Worm (Caenorhabditis elegans): ENCODE data around the gene clec-51.
A peak's percentile ranks its signal among the peaks of the same experiment; 100 is the strongest.

The clec-51 gene

DNA sequence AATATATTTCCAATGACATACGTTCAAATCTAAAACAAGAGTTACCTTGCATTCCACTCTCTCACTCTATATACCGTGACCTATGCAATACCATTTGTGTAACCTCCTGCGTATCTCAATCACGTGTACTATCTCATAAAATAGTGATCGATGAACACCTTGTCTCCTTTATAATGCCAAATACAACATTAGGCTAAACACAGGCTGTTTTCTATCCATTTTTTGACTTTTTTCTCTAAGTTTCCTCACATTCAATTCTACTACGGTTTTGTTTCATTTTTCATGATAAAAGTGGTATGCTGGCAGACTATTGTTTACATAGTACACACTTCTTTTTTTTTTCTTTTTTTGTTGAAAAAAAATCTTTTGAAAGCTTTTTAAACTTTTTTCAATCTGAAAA, 17.3 kb downstream of the clec-51 start (continued):
- TF ChIP-seq lsy-12 (tag; optimal IDR thresholded peaks at IDR 0.05) (no peak), eor-1 (tag; optimal IDR thresholded peaks at IDR 0.05) (no peak), ceh-9 (tag; optimal IDR thresholded peaks at IDR 0.05) (no peak), zag-1 (tag; optimal IDR thresholded peaks at IDR 0.05) (no peak), lin-15B (tag; optimal IDR thresholded peaks at IDR 0.05) (no peak), egl-27 (tag; optimal IDR thresholded peaks at IDR 0.05) (no peak), fkh-2 (tag; optimal IDR thresholded peaks at IDR 0.05) (no peak), ceh-82 (tag; optimal IDR thresholded peaks at IDR 0.05) (no peak), elt-2 (tag; optimal IDR thresholded peaks at IDR 0.05) (peak; percentile 44), pqm-1 (tag; optimal IDR thresholded peaks at IDR 0.05) (peak; percentile 36), unc-62 (GFP tag; optimal IDR thresholded peaks at IDR 0.05) (no peak), snpc-4 (tag; optimal IDR thresholded peaks at IDR 0.05) (no peak), nhr-43 (tag; optimal IDR thresholded peaks at IDR 0.05; ENCODE audit: poor library complexity, severe bottlenecking) (no peak), elt-3 (tag; optimal IDR thresholded peaks at IDR 0.05) (no peak), mdl-1 (tag; optimal IDR thresholded peaks at IDR 0.05) (peak; percentile 79), ceh-16 (tag; optimal IDR thresholded peaks at IDR 0.05) (no peak), nhr-12 (tag; optimal IDR thresholded peaks at IDR 0.05) (no peak), aly-2 (tag; optimal IDR thresholded peaks at IDR 0.05) (no peak), ceh-28 (tag; optimal IDR thresholded peaks at IDR 0.05) (peak; percentile 67), daf-12 (tag; optimal IDR thresholded peaks at IDR 0.05) (no peak)

DNA sequence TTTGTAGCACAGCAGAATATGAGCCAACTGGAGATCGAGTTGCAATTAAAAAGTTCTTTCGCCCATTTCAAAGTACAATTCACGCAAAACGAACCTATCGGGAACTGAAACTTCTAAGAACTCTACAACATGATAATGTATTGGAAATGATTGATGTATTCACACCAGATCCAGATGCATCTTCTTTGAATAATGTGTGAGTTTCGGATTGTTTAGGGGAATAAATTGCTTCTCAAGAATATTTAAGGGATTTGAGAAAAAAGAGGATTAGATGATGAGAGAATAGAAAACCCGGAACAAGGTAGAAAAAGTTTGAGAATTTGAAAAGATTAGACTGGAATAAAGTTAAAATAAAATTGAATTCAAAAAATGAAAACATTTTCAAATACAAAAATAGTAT, 19.3 kb downstream of the clec-51 start:
- TF ChIP-seq lin-39 (tag; optimal IDR thresholded peaks at IDR 0.05) = no peak
- no peak for TF ChIP-seq pha-4 (tag; optimal IDR thresholded peaks at IDR 0.05)
- no peak for TF ChIP-seq ZK546.5 (tag; optimal IDR thresholded peaks at IDR 0.05)
- TF ChIP-seq ceh-9 (tag; optimal IDR thresholded peaks at IDR 0.05) = no peak
- no peak for TF ChIP-seq snpc-4 (tag; optimal IDR thresholded peaks at IDR 0.05)
- no peak for TF ChIP-seq mdl-1 (tag; optimal IDR thresholded peaks at IDR 0.05)
- TF ChIP-seq nfya-1 (tag; optimal IDR thresholded peaks at IDR 0.05; ENCODE audit: insufficient read depth) = no peak

DNA sequence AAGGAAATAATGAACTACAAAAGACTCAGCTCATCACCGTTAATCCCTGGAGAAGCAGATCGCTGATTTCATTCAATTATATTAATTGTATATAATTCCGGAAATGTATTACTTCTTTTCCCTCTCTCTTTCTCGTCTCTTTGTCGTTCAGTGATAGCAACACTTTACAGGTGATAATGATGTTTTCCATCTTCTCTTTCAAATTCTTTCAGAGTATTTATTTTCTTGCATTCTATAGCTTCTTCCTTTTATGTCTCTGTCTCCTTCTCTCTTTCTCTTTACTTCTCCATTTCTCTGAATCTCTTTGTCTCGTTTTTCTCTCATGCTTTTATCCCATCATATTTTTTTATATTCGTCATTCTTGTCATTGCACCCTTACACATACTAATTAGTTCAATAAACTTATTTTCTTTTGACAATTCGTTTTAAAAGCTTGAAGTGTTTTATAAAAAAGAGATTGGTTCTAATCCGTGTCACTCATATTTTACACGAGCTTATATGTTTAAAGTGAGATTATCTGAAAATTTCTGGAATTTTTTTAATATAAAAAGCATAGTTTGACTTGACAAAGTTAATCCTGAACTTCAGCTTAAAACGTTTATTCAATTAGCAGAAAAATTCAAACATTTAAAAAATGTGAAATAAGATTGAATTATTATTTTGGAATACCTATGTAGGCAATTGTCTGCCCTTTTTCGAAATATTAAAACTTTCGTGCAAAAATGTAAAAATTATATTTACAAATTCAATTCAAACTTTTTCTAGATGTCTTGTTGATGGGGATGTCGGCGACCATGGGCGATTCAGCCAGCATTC, 20.7 kb downstream of the clec-51 start, which contains the start of gene pmk-2:
Gene pmk-2, plus strand, starts transcription at position 766 of the 816 bp plus-strand sequence.
- TF ChIP-seq elt-2 (tag; optimal IDR thresholded peaks at IDR 0.05) = peak; percentile 40
- no peak for TF ChIP-seq elt-3 (tag; optimal IDR thresholded peaks at IDR 0.05)
- peak; percentile 29 for TF ChIP-seq nfya-1 (tag; optimal IDR thresholded peaks at IDR 0.05; ENCODE audit: insufficient read depth)
- TF ChIP-seq unc-39 (tag; optimal IDR thresholded peaks at IDR 0.05) = no peak
- peak; percentile 3 for TF ChIP-seq jun-1 (tag; optimal IDR thresholded peaks at IDR 0.05)
- no peak for TF ChIP-seq mdl-1 (tag; optimal IDR thresholded peaks at IDR 0.05)
- peak; percentile 14 for TF ChIP-seq skn-1 (tag; optimal IDR thresholded peaks at IDR 0.05)

DNA sequence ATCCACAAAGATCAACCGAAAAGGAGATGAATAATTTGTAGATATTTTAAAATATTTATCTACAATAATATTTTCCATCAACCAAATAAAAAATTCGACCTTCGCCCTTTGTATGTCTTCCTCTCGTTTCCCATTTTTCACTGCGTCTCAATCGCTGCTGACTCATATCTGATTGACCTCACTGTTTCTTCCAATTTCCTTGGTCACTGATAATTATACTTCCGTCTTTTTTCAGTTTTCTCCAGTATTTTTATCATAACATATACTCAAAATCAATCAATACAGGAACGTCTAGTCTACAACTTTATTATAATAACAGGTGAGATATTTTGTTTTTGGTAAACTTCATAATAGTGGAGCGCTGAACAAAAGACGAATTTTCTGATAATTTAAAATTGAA, 24.6 kb downstream of the clec-51 start, which contains the start of gene pmk-3:
Gene pmk-3, plus strand, starts transcription at position 236 of the 400 bp plus-strand sequence.
- TF ChIP-seq elt-1 (tag; optimal IDR thresholded peaks at IDR 0.05) (no peak), pha-4 (tag; optimal IDR thresholded peaks at IDR 0.05) (peak; percentile 9), nhr-23 (tag; optimal IDR thresholded peaks at IDR 0.05) (peak; percentile 54), ztf-4 (tag; optimal IDR thresholded peaks at IDR 0.05) (no peak), elt-2 (tag; optimal IDR thresholded peaks at IDR 0.05) (peak; percentile 61), ceh-28 (tag; optimal IDR thresholded peaks at IDR 0.05) (peak; percentile 13), ZK546.5 (tag; optimal IDR thresholded peaks at IDR 0.05) (no peak), snpc-4 (tag; optimal IDR thresholded peaks at IDR 0.05) (no peak), tbx-2 (tag; optimal IDR thresholded peaks at IDR 0.05) (no peak), eor-1 (tag; optimal IDR thresholded peaks at IDR 0.05) (no peak), jun-1 (tag; optimal IDR thresholded peaks at IDR 0.05) (peak; percentile 11), lin-39 (tag; optimal IDR thresholded peaks at IDR 0.05) (no peak), nhr-237 (tag; optimal IDR thresholded peaks at IDR 0.05) (no peak), nhr-28 (tag; optimal IDR thresholded peaks at IDR 0.05) (no peak), ztf-11 (tag; optimal IDR thresholded peaks at IDR 0.05) (no peak), sea-2 (GFP tag; optimal IDR thresholded peaks at IDR 0.05) (no peak)
